Worm (Caenorhabditis elegans): ENCODE results near the gene srw-24.

The srw-24 gene

ce11 chrV:15184097-15185040, 39.4 kb upstream of the srw-24 start, which contains the start of gene Y75B12B.1:
Gene Y75B12B.1 (plus strand): TSS chrV:15184699.
- TF ChIP-seq elt-1 (tag; optimal IDR thresholded peaks at IDR 0.05), result no peak
- no peak for TF ChIP-seq snpc-4 (tag; optimal IDR thresholded peaks at IDR 0.05)
- TF ChIP-seq unc-39 (tag; optimal IDR thresholded peaks at IDR 0.05), result no peak
- TF ChIP-seq nhr-25 (tag; optimal IDR thresholded peaks at IDR 0.05), result no peak
- TF ChIP-seq unc-62 (GFP tag; optimal IDR thresholded peaks at IDR 0.05), result no peak
- no peak for TF ChIP-seq nhr-12 (tag; optimal IDR thresholded peaks at IDR 0.05)
- TF ChIP-seq gmeb-1 (tag; optimal IDR thresholded peaks at IDR 0.05), result no peak

ce11 chrV:15186259-15186927, 37.4 kb upstream of the srw-24 start, which contains the start of gene Y75B12B.3:
Gene Y75B12B.3 (minus strand): TSS chrV:15186279.
- TF ChIP-seq ama-1 (optimal IDR thresholded peaks at IDR 0.05) (peak; percentile 75), nhr-21 (tag; optimal IDR thresholded peaks at IDR 0.05) (no peak), lsy-2 (tag; optimal IDR thresholded peaks at IDR 0.05) (peak in 1 of 2 experiments; percentile 29)

- TF ChIP-seq sma-9 (GFP tag; optimal IDR thresholded peaks at IDR 0.05), result peak; percentile 72
- no peak for TF ChIP-seq sma-9 (tag; optimal IDR thresholded peaks at IDR 0.05)
- peak; percentile 75 for TF ChIP-seq nhr-25 (tag; optimal IDR thresholded peaks at IDR 0.05)
- TF ChIP-seq R02D3.7 (tag; optimal IDR thresholded peaks at IDR 0.05), result peak; percentile 9
- peak; percentile 89 for TF ChIP-seq fos-1 (tag; optimal IDR thresholded peaks at IDR 0.05)
- TF ChIP-seq mab-5 (tag; optimal IDR thresholded peaks at IDR 0.05), result peak; percentile 3
- peak; percentile 61 for TF ChIP-seq nhr-21 (tag; optimal IDR thresholded peaks at IDR 0.05)
- peak; percentile 86 for TF ChIP-seq blmp-1 (tag; optimal IDR thresholded peaks at IDR 0.05; ENCODE audit: insufficient read depth)
- peak; percentile 67 for TF ChIP-seq unc-55 (GFP tag; optimal IDR thresholded peaks at IDR 0.05)
- peak; percentile 71 for TF ChIP-seq nhr-129 (tag; optimal IDR thresholded peaks at IDR 0.05)
- peak; percentile 86 for TF ChIP-seq C34F6.9 (tag; optimal IDR thresholded peaks at IDR 0.05)
- TF ChIP-seq lin-13 (GFP tag; optimal IDR thresholded peaks at IDR 0.05), result peak; percentile 70
- TF ChIP-seq snpc-4 (tag; optimal IDR thresholded peaks at IDR 0.05), result peak; percentile 28
- peak in 1 of 2 experiments; percentile 18 for TF ChIP-seq mdl-1 (tag; optimal IDR thresholded peaks at IDR 0.05)
- TF ChIP-seq ztf-4 (tag; optimal IDR thresholded peaks at IDR 0.05), result peak; percentile 34
- TF ChIP-seq egl-27 (tag; optimal IDR thresholded peaks at IDR 0.05), result peak; percentile 70
- peak; percentile 82 for TF ChIP-seq crh-2 (tag; optimal IDR thresholded peaks at IDR 0.05)
- no peak for TF ChIP-seq elt-1 (tag; optimal IDR thresholded peaks at IDR 0.05)
- TF ChIP-seq F13H6.1 (tag; optimal IDR thresholded peaks at IDR 0.05), result peak; percentile 78
- peak; percentile 88 for TF ChIP-seq sma-3 (GFP tag; optimal IDR thresholded peaks at IDR 0.05)
- TF ChIP-seq nhr-23 (tag; optimal IDR thresholded peaks at IDR 0.05), result no peak
- TF ChIP-seq nhr-237 (tag; optimal IDR thresholded peaks at IDR 0.05), result no peak
- TF ChIP-seq lsy-2 (tag; optimal IDR thresholded peaks at IDR 0.05), result peak; percentile 71 to 87
- no peak for TF ChIP-seq dmd-4 (tag; optimal IDR thresholded peaks at IDR 0.05)
- TF ChIP-seq gmeb-1 (tag; optimal IDR thresholded peaks at IDR 0.05), result peak; percentile 86
- no peak for TF ChIP-seq peb-1 (tag; optimal IDR thresholded peaks at IDR 0.05)
- TF ChIP-seq unc-39 (tag; optimal IDR thresholded peaks at IDR 0.05), result no peak
- TF ChIP-seq sem-4 (tag; optimal IDR thresholded peaks at IDR 0.05), result peak; percentile 24
Measured at ce11 chrV:15187083-15188057, 36.4 kb upstream of the srw-24 start, which contains the start of the genes cyn-7 and bath-36. Gene cyn-7 (minus strand): TSS chrV:15187378. Gene bath-36 (plus strand): TSS chrV:15187888.

ce11 chrV:15189567-15189966, 34.2 kb upstream of the srw-24 start, which contains the start of gene cyn-3:
Gene cyn-3 (plus strand): TSS chrV:15189927.
- TF ChIP-seq ama-1 (optimal IDR thresholded peaks at IDR 0.05) (peak; percentile 85), ceh-16 (tag; optimal IDR thresholded peaks at IDR 0.05) (peak; percentile 59), nhr-21 (tag; optimal IDR thresholded peaks at IDR 0.05) (peak; percentile 85), mdl-1 (tag; optimal IDR thresholded peaks at IDR 0.05) (no peak), mbf-1 (tag; optimal IDR thresholded peaks at IDR 0.05) (no peak), crh-2 (tag; optimal IDR thresholded peaks at IDR 0.05) (peak; percentile 96), R02D3.7 (tag; optimal IDR thresholded peaks at IDR 0.05) (peak; percentile 41), lin-11 (tag; optimal IDR thresholded peaks at IDR 0.05) (peak; percentile 91), elt-3 (tag; optimal IDR thresholded peaks at IDR 0.05) (no peak), unc-55 (GFP tag; optimal IDR thresholded peaks at IDR 0.05) (peak; percentile 97), ZK546.5 (tag; optimal IDR thresholded peaks at IDR 0.05) (peak; percentile 30), C34F6.9 (tag; optimal IDR thresholded peaks at IDR 0.05) (peak; percentile 93), nhr-25 (tag; optimal IDR thresholded peaks at IDR 0.05) (peak; percentile 93), nhr-129 (tag; optimal IDR thresholded peaks at IDR 0.05) (peak; percentile 89), sma-9 (GFP tag; optimal IDR thresholded peaks at IDR 0.05) (peak; percentile 90), sma-9 (tag; optimal IDR thresholded peaks at IDR 0.05) (no peak), unc-39 (tag; optimal IDR thresholded peaks at IDR 0.05) (no peak), sma-3 (GFP tag; optimal IDR thresholded peaks at IDR 0.05) (peak; percentile 87), snpc-4 (tag; optimal IDR thresholded peaks at IDR 0.05) (peak; percentile 87), nhr-11 (tag; optimal IDR thresholded peaks at IDR 0.05) (no peak), ztf-4 (tag; optimal IDR thresholded peaks at IDR 0.05) (peak; percentile 73), nhr-10 (tag; optimal IDR thresholded peaks at IDR 0.05) (no peak), mab-5 (tag; optimal IDR thresholded peaks at IDR 0.05) (peak; percentile 81), egl-27 (tag; optimal IDR thresholded peaks at IDR 0.05) (peak; percentile 31), nhr-77 (tag; optimal IDR thresholded peaks at IDR 0.05) (peak; percentile 54)

Data from whole organism, L2 larva.